Fruit fly (Drosophila melanogaster) whole organism, embryonic: ENCODE measurements around the gene red.

Experiments
- Antp ChIP-seq: fragments of 200-800 bp; sonication (Bioruptor generic); optimal IDR thresholded peaks from 3 replicates; lab custom pipeline; 2016; ENCODE audit warnings: missing biosample characterization, missing genetic modification characterization
- Atf3 ChIP-seq: fragments of 200-800 bp; sonication (Bioruptor generic); optimal IDR thresholded peaks from 3 replicates; lab custom pipeline; 2016; ENCODE audit warnings: missing biosample characterization, missing genetic modification characterization
- Awh ChIP-seq: fragments of 200-800 bp; sonication (Bioruptor generic); IDR thresholded peaks from 2 replicates; pipeline ENCODE4, ENCODE4 v1.3.6; 2022; ENCODE audit warnings: missing biosample characterization, missing genetic modification characterization
- BtbVII ChIP-seq: fragments of 200-800 bp; sonication (Bioruptor generic); optimal IDR thresholded peaks from 3 replicates; lab custom pipeline; 2017; ENCODE audit warnings: missing biosample characterization, mild to moderate bottlenecking, missing genetic modification characterization
- CG10274 ChIP-seq: fragments of 200-800 bp; sonication (Bioruptor generic); optimal IDR thresholded peaks from 3 replicates; lab custom pipeline; 2017; ENCODE audit warnings: missing biosample characterization, mild to moderate bottlenecking, missing genetic modification characterization
- CG10565 ChIP-seq: fragments of 200-800 bp; sonication (Bioruptor generic); optimal IDR thresholded peaks from 3 replicates; lab custom pipeline; 2016; ENCODE audit warnings: missing biosample characterization, mild to moderate bottlenecking, missing genetic modification characterization
- CG10979 ChIP-seq: fragments of 200-800 bp; sonication (Bioruptor generic); optimal IDR thresholded peaks from 2 replicates; lab custom pipeline; 2018; ENCODE audit warnings: missing biosample characterization, mild to moderate bottlenecking, missing genetic modification characterization, moderate library complexity
- CG11723 ChIP-seq: fragments of 200-800 bp; sonication (Bioruptor generic); optimal IDR thresholded peaks from 2 replicates; lab custom pipeline; 2017; ENCODE audit warnings: missing biosample characterization, mild to moderate bottlenecking, missing genetic modification characterization
- CG12219 ChIP-seq: fragments of 200-800 bp; sonication (Bioruptor generic); optimal IDR thresholded peaks from 3 replicates; lab custom pipeline; 2018; ENCODE audit warnings: missing biosample characterization, mild to moderate bottlenecking, missing genetic modification characterization
- CG12299 ChIP-seq: fragments of 200-800 bp; sonication (Bioruptor generic); optimal IDR thresholded peaks from 2 replicates; lab custom pipeline; 2018; ENCODE audit warnings: missing biosample characterization, mild to moderate bottlenecking, missing genetic modification characterization
- CG13894 ChIP-seq: fragments of 200-800 bp; sonication (Bioruptor generic); optimal IDR thresholded peaks from 3 replicates; lab custom pipeline; 2018; ENCODE audit warnings: missing biosample characterization, mild to moderate bottlenecking, missing genetic modification characterization, moderate library complexity
- CG14050 ChIP-seq: fragments of 200-800 bp; sonication (Bioruptor generic); IDR thresholded peaks from 3 replicates; pipeline ENCODE4 v1.3.6; 2022; ENCODE audit warnings: missing biosample characterization, missing genetic modification characterization
- CG15011 ChIP-seq: fragments of 200-800 bp; sonication (Bioruptor generic); optimal IDR thresholded peaks from 3 replicates; lab custom pipeline; 2018; ENCODE audit warnings: missing biosample characterization, mild to moderate bottlenecking, missing genetic modification characterization
- CG18262 ChIP-seq: fragments of 200-800 bp; optimal IDR thresholded peaks from 3 replicates; lab custom pipeline; 2019; ENCODE audit warnings: missing biosample characterization, mild to moderate bottlenecking, missing genetic modification characterization, moderate library complexity
- CG33557 ChIP-seq: fragments of 200-800 bp; sonication (Bioruptor generic); optimal IDR thresholded peaks from 2 replicates; lab custom pipeline; 2019; ENCODE audit warnings: missing biosample characterization, mild to moderate bottlenecking, missing genetic modification characterization, moderate library complexity
- CG42726 ChIP-seq: fragments of 200-800 bp; sonication (Bioruptor generic); IDR thresholded peaks from 2 replicates; pipeline ENCODE4 v1.3.6; 2022; ENCODE audit warnings: missing biosample characterization, missing genetic modification characterization; ENCODE audit not compliant: partially characterized antibody
- CG8388 ChIP-seq: fragments of 200-800 bp; sonication (Bioruptor generic); optimal IDR thresholded peaks from 2 replicates; lab custom pipeline; 2019; ENCODE audit warnings: missing biosample characterization, mild to moderate bottlenecking, missing genetic modification characterization, moderate library complexity
- CG9797 ChIP-seq: fragments of 200-800 bp; sonication (Bioruptor generic); optimal IDR thresholded peaks from 3 replicates; lab custom pipeline; 2018; ENCODE audit warnings: missing biosample characterization, mild to moderate bottlenecking, missing genetic modification characterization
- CG9876 ChIP-seq: fragments of 200-800 bp; sonication (Bioruptor generic); optimal IDR thresholded peaks from 2 replicates; lab custom pipeline; 2016; ENCODE audit warnings: missing biosample characterization, missing genetic modification characterization
- Dek ChIP-seq: fragments of 200-800 bp; sonication (Bioruptor generic); optimal IDR thresholded peaks from 3 replicates; lab custom pipeline; 2019; ENCODE audit warnings: missing biosample characterization, mild to moderate bottlenecking, missing genetic modification characterization, moderate library complexity
- Dfd ChIP-seq, 2 experiments: fragments of >200 bp; optimal IDR thresholded peaks; 2 replicates each; lab custom pipeline; 2017; ENCODE audit warnings: missing biosample characterization in 2 of 2, missing genetic modification characterization in 2 of 2
- Dp ChIP-seq: fragments of 200-800 bp; sonication (Bioruptor generic); optimal IDR thresholded peaks from 2 replicates; lab custom pipeline; 2018; ENCODE audit warnings: missing biosample characterization, mild to moderate bottlenecking, missing genetic modification characterization, moderate library complexity
- E2f1 ChIP-seq: fragments of 200-800 bp; sonication (Bioruptor generic); IDR thresholded peaks from 2 replicates; pipeline ENCODE4 v1.3.6; 2022; ENCODE audit warnings: missing biosample characterization, missing genetic modification characterization
- GATAe ChIP-seq: fragments of 200-800 bp; sonication (Bioruptor generic); conservative IDR thresholded peaks from 2 replicates; pipeline ENCODE4 v1.3.6; 2022; ENCODE audit warnings: missing biosample characterization, missing genetic modification characterization
- HLH4C ChIP-seq: fragments of 200-800 bp; sonication (Bioruptor generic); IDR thresholded peaks from 3 replicates; pipeline ENCODE4 v1.3.6; 2022; ENCODE audit warnings: missing biosample characterization, missing genetic modification characterization; ENCODE audit not compliant: partially characterized antibody
- HLH54F ChIP-seq: fragments of 200-800 bp; sonication (Bioruptor generic); optimal IDR thresholded peaks from 3 replicates; lab custom pipeline; 2016; ENCODE audit warnings: missing biosample characterization, missing genetic modification characterization
- Max ChIP-seq: fragments of 200-800 bp; sonication (Bioruptor generic); optimal IDR thresholded peaks from 2 replicates; lab custom pipeline; 2016; ENCODE audit warnings: missing biosample characterization, mild to moderate bottlenecking, missing genetic modification characterization
- Mes4 ChIP-seq: fragments of 200-800 bp; sonication (Bioruptor generic); optimal IDR thresholded peaks from 2 replicates; lab custom pipeline; 2016; ENCODE audit warnings: missing biosample characterization, missing genetic modification characterization
- Nf-YB ChIP-seq: fragments of 200-800 bp; sonication (Bioruptor generic); optimal IDR thresholded peaks from 3 replicates; lab custom pipeline; 2019; ENCODE audit warnings: missing biosample characterization, mild to moderate bottlenecking, missing genetic modification characterization, moderate library complexity
- Sox100B ChIP-seq: fragments of 200-800 bp; sonication (Bioruptor generic); optimal IDR thresholded peaks from 3 replicates; lab custom pipeline; 2018; ENCODE audit warnings: missing biosample characterization, mild to moderate bottlenecking, missing genetic modification characterization
- Ssrp ChIP-seq: fragments of 200-800 bp; sonication (Bioruptor generic); optimal IDR thresholded peaks from 2 replicates; lab custom pipeline; 2018; ENCODE audit warnings: missing biosample characterization, mild to moderate bottlenecking, missing genetic modification characterization, moderate library complexity
- Stat92E ChIP-seq, 3 experiments: fragments of >200 bp in 2 of 3; fragments of 200-800 bp in 1 of 3; sonication (Bioruptor generic) in 1 of 3; optimal IDR thresholded peaks; 2 replicates each; lab custom pipeline; 2017 to 2019; ENCODE audit warnings: missing biosample characterization in 3 of 3, missing genetic modification characterization in 3 of 3, mild to moderate bottlenecking in 1 of 3, moderate library complexity in 1 of 3
- cad ChIP-seq: fragments of >200 bp; optimal IDR thresholded peaks from 2 replicates; lab custom pipeline; 2017; ENCODE audit warnings: missing biosample characterization, missing genetic modification characterization
- caup ChIP-seq: fragments of 200-800 bp; sonication (Bioruptor generic); optimal IDR thresholded peaks from 3 replicates; lab custom pipeline; 2017; ENCODE audit warnings: missing biosample characterization, mild to moderate bottlenecking, missing genetic modification characterization, moderate library complexity; ENCODE audit not compliant: severe bottlenecking
- crp ChIP-seq, 2 experiments: fragments of 200-800 bp; sonication (Bioruptor generic); optimal IDR thresholded peaks; 2 replicates in 1 of 2; 3 replicates in 1 of 2; lab custom pipeline; 2017; ENCODE audit warnings: missing biosample characterization in 2 of 2, missing genetic modification characterization in 2 of 2, mild to moderate bottlenecking in 1 of 2, moderate library complexity in 1 of 2
- eve ChIP-seq, 2 experiments: fragments of >200 bp; optimal IDR thresholded peaks; 2 replicates each; lab custom pipeline; 2017; ENCODE audit warnings: missing biosample characterization in 2 of 2, missing genetic modification characterization in 2 of 2
- fru ChIP-seq: fragments of >200 bp; optimal IDR thresholded peaks from 2 replicates; lab custom pipeline; 2017
- gce ChIP-seq: fragments of 200-800 bp; sonication (Bioruptor generic); IDR thresholded peaks from 3 replicates; pipeline ENCODE4 v1.3.6; 2022; ENCODE audit warnings: missing biosample characterization, missing genetic modification characterization
- gcm2 ChIP-seq: fragments of 200-800 bp; sonication (Bioruptor generic); optimal IDR thresholded peaks from 2 replicates; lab custom pipeline; 2016; ENCODE audit warnings: missing biosample characterization, missing genetic modification characterization
- maf-S ChIP-seq: fragments of 200-800 bp; sonication (Bioruptor generic); optimal IDR thresholded peaks from 2 replicates; lab custom pipeline; 2016; ENCODE audit warnings: missing biosample characterization, missing genetic modification characterization
- oc ChIP-seq: fragments of 200-800 bp; sonication (Bioruptor generic); optimal IDR thresholded peaks from 2 replicates; lab custom pipeline; 2018; ENCODE audit warnings: missing biosample characterization, mild to moderate bottlenecking, missing genetic modification characterization, moderate library complexity
- psq ChIP-seq: fragments of 200-800 bp; sonication (Bioruptor generic); optimal IDR thresholded peaks from 2 replicates; lab custom pipeline; 2017; ENCODE audit warnings: missing biosample characterization, missing genetic modification characterization
- pzg ChIP-seq: fragments of 200-800 bp; sonication (Bioruptor generic); optimal IDR thresholded peaks from 3 replicates; lab custom pipeline; 2018; ENCODE audit warnings: missing biosample characterization, mild to moderate bottlenecking, missing genetic modification characterization, moderate library complexity
- run ChIP-seq: fragments of 200-800 bp; sonication (Bioruptor generic); optimal IDR thresholded peaks from 3 replicates; lab custom pipeline; 2018; ENCODE audit warnings: missing biosample characterization, mild to moderate bottlenecking, missing genetic modification characterization
- shn ChIP-seq: fragments of 200-800 bp; sonication (Bioruptor generic); optimal IDR thresholded peaks from 3 replicates; lab custom pipeline; 2016; ENCODE audit warnings: missing biosample characterization, missing genetic modification characterization
- tap ChIP-seq: fragments of 200-800 bp; optimal IDR thresholded peaks from 3 replicates; lab custom pipeline; 2019; ENCODE audit warnings: missing biosample characterization, mild to moderate bottlenecking, missing genetic modification characterization, moderate library complexity
- toy ChIP-seq: fragments of 200-800 bp; sonication (Bioruptor generic); IDR thresholded peaks from 2 replicates; pipeline ENCODE4 v1.3.6; 2022; ENCODE audit warnings: missing biosample characterization, missing genetic modification characterization
- trem ChIP-seq: fragments of 200-800 bp; optimal IDR thresholded peaks from 3 replicates; lab custom pipeline; 2019; ENCODE audit warnings: missing biosample characterization, mild to moderate bottlenecking, missing genetic modification characterization, moderate library complexity

red gene

DNA sequence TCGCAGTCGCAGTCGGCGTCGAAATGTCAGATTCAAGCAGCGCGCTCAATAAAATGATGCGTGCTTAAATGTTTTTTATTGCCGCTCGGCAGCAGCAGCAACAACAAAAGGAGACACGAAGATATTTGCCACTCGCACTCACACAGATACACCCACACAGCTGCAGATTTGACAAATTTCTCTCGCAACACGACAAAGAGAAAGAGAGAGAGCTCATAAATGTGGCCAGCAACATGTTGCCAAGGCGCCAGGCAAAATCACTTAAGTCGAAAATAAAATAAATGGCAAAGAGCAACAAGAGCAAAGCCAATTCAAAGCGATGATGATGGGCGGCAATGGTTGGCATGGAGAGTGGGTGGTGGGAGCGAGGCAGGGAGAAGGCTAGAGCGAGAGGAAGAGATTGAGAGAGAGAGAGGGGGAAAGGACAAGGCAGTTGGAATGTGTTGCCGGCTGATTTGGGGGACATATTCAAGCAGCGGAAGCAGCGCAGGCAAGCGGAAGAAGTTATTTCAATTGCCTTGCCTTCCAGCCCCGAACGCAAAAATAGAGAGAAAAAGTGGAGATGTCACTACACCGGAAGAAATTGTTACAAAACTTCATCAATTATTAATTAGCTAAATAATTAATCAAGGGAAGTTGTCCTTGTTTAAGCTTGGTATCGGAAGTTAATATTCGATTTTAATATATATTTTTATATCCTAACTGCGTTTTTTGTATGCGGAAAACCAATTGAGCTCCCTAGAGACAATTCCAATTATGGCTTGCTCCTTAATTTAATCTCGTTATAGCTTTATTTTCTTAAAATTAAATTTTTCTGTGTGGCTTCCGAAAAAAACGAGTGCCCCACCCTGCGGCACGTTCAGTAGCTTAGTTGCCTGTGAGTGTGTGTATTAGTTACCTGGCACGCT is 58.2 kb downstream of the red start (continued):
- TF ChIP-seq HLH4C (GFP tag; lab: Robert Waterston, UW): no peak
- TF ChIP-seq caup: peak; percentile 72
- TF ChIP-seq CG10979 (tag; lab: Kevin White, UChicago): peak; percentile 50
- no peak for TF ChIP-seq shn
- TF ChIP-seq CG10274 (GFP tag; lab: Kevin White, UChicago): peak; percentile 44
- peak; percentile 60 for TF ChIP-seq Dek (tag; lab: Kevin White, UChicago)
- peak in 1 of 2 experiments; percentile 72 for TF ChIP-seq eve (GFP tag; optimal IDR thresholded peaks at IDR 0.05; lab: Kevin White, UChicago)
- no peak for TF ChIP-seq Atf3 (GFP tag; lab: Kevin White, UChicago)
- TF ChIP-seq CG33557: no peak
- TF ChIP-seq psq (GFP tag; lab: Kevin White, UChicago): no peak
- peak; percentile 27; the same call in 1 of the 2 replicates for TF ChIP-seq E2f1 (GFP tag; lab: Robert Waterston, UW)
- peak; percentile 10 for TF ChIP-seq run (tag; lab: Kevin White, UChicago)
- TF ChIP-seq crp (GFP tag; optimal IDR thresholded peaks at IDR 0.05; lab: Kevin White, UChicago): no peak
- peak; percentile 49 for TF ChIP-seq CG18262 (tag; lab: Kevin White, UChicago)
- peak; percentile 57 for TF ChIP-seq cad (GFP tag; lab: Kevin White, UChicago)
- no peak for TF ChIP-seq Nf-YB (GFP tag; lab: Kevin White, UChicago)
- peak; percentile 49 for TF ChIP-seq Sox100B
- TF ChIP-seq Max (GFP tag; lab: Kevin White, UChicago): peak; percentile 36
- TF ChIP-seq GATAe: no peak
- TF ChIP-seq CG12299 (tag; lab: Kevin White, UChicago): no peak
- no peak for TF ChIP-seq gce (GFP tag; lab: Robert Waterston, UW)
- peak; percentile 74 for TF ChIP-seq BtbVII
- TF ChIP-seq CG42726 (GFP tag; lab: Robert Waterston, UW): no peak
- no peak for TF ChIP-seq Dfd (GFP tag; optimal IDR thresholded peaks at IDR 0.05; lab: Kevin White, UChicago)
- peak; percentile 16; the same call in 1 of the 2 replicates for TF ChIP-seq toy
- no peak for TF ChIP-seq Antp (GFP tag; lab: Kevin White, UChicago)
- TF ChIP-seq CG15011 (GFP tag; lab: Kevin White, UChicago): peak; percentile 42
- TF ChIP-seq CG11723 (GFP tag; lab: Kevin White, UChicago): peak; percentile 40
- peak; percentile 34 for TF ChIP-seq CG8388 (GFP tag; lab: Kevin White, UChicago)
- TF ChIP-seq CG14050 (GFP tag; lab: Robert Waterston, UW): peak; percentile 38; the same call in 1 of the 3 replicates
- peak; percentile 14 for TF ChIP-seq tap (tag; lab: Kevin White, UChicago)
- no peak for TF ChIP-seq Dp (GFP tag; lab: Kevin White, UChicago)
- no peak for TF ChIP-seq CG9876 (GFP tag; lab: Kevin White, UChicago)
- no peak for TF ChIP-seq CG10565 (GFP tag; lab: Kevin White, UChicago)
- TF ChIP-seq Mes4: no peak
- TF ChIP-seq pzg (GFP tag; lab: Kevin White, UChicago): no peak
- TF ChIP-seq CG13894 (tag; lab: Kevin White, UChicago): no peak
- TF ChIP-seq Stat92E (GFP tag; optimal IDR thresholded peaks at IDR 0.05; lab: Kevin White, UChicago): no peak
- TF ChIP-seq gcm2 (GFP tag; lab: Kevin White, UChicago): no peak
- no peak for TF ChIP-seq oc (tag; lab: Kevin White, UChicago)
- TF ChIP-seq Awh (GFP tag; lab: Robert Waterston, UW): 0 out of 2 replicates have a peak, but pooled peaks have one; percentile 22
- no peak for TF ChIP-seq HLH54F (GFP tag; lab: Kevin White, UChicago)
- peak; percentile 40 for TF ChIP-seq CG12219
- peak; percentile 41 for TF ChIP-seq Ssrp
- peak; percentile 9 for TF ChIP-seq trem (tag; lab: Kevin White, UChicago)
- no peak for TF ChIP-seq fru
- TF ChIP-seq CG9797: no peak
- no peak for TF ChIP-seq maf-S (GFP tag; lab: Kevin White, UChicago)
